Worm (Caenorhabditis elegans) whole organism, L4/young adult: ENCODE measurements around the gene R144.11.
"Not testable (repeated sequence)": the region's sequence is repeated elsewhere in the genome, so short reads cannot be mapped to it uniquely, and the experiment has no call there.

Experiments
- W03F9.2 ChIP-seq: fragments of 150-350 bp; optimal IDR thresholded peaks from 2 replicates; lab custom pipeline; 2014; ENCODE audit warnings: missing biosample characterization, missing genetic modification characterization
- dao-5 ChIP-seq: sonication (generic microtip); optimal IDR thresholded peaks from 2 replicates; lab custom pipeline; 2016; ENCODE audit warnings: missing genotype, missing genetic modification characterization, moderate library complexity, missing compliant biosample characterization
- him-1 ChIP-seq: sonication (generic microtip); optimal IDR thresholded peaks from 2 replicates; lab custom pipeline; 2016; ENCODE audit warnings: missing genotype, missing genetic modification reagents, missing genetic modification characterization, missing compliant biosample characterization

The R144.11 gene

DNA sequence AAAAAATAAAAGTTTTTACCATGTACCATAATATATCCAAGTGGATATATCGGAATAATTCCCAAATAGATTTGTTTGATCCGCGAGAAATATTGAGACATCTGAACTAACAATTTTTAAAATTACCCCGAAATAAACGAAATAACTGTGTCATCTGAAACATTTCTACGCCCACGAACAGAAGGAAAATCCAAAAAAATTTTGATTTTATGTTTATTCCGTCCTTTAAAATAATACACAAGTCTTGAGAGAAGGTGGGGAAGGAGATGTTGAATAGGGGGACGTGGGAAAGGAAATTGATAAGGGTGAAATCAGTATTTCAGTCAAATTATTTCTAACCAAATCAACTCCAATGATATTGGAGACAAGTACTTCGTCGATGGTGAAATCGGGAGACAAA, at the start of gene R144.11:
Gene R144.11 (minus strand): TSS at position 101 of the 400 bp plus-strand sequence.
- TF ChIP-seq dao-5 (tag; lab: Kevin White, UChicago) (no peak), W03F9.2 (tag; lab: Kevin White, UChicago) (no peak), him-1 (tag; lab: Kevin White, UChicago) (no peak)

DNA sequence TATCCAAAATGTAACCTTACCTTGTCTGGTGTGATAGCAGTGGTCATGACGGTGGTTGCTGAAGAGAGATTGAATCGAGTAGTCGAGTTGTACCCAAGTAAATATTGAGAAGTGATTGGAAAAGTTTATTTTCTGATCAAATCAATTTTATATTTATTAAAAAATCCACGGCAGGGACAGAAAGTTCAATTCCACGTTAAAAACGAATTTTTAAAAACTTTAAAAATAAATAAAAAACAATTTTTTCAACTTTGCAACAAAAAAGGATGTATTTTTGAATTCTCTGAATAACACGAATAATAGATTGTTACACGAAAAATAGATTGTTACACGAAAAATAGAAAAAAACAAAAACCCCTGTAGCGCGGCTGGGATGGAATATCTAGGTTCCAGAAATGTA, 47.1 kb upstream of the R144.11 start, which contains the start of gene C45G9.9:
Gene C45G9.9 (minus strand): TSS at position 101 of the 400 bp plus-strand sequence.
- not testable (repeated sequence) for TF ChIP-seq him-1, W03F9.2, dao-5 (tag; lab: Kevin White, UChicago)

DNA sequence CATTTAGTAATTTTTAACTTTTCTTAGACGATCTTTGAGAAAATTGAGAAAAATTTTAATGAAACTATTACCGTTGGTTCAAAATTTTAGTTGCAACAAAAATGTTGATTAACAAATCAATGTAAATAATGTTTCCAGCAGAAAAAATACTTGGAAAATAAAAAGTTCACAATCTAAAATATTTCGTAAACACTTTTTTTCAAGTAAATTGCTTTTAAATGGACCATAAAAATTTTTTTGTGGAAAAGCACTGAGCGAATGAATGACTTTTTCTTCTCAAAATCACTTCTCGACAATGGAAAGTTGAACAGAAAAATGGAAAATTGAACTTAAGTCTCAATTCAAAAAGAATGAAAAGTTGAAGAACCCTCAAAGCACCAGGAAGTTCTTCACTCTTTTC, 44.9 kb upstream of the R144.11 start, which contains the start of gene C45G9.8:
Gene C45G9.8 (minus strand): TSS at position 101 of the 400 bp plus-strand sequence.
- TF ChIP-seq him-1 (tag; lab: Kevin White, UChicago) (no peak), dao-5 (tag; lab: Kevin White, UChicago) (no peak), W03F9.2 (tag; lab: Kevin White, UChicago) (no peak)

DNA sequence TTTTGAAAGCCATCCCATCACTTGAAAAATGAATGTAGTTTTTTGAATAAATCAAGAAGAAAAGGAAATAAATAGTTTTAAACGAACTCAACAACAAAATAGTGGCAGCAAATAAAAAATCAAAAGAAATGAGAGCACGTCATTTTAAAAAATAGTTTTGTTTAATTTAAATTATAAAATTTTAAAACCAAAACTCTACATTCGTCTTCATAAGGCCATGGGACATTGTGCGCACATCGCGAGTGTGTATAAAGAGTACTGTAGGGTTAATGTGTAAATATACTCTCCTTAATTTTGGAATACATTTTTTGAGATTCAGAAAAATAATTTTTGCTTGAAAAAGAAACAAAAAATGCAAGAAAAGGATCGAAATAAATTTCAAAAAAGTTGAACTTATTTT, 43.3 kb upstream of the R144.11 start, which contains the start of gene C45G9.15:
Gene C45G9.15 (minus strand): TSS at position 101 of the 400 bp plus-strand sequence.
- TF ChIP-seq him-1 (tag; lab: Kevin White, UChicago) (no peak), dao-5 (tag; lab: Kevin White, UChicago) (no peak), W03F9.2 (tag; lab: Kevin White, UChicago) (no peak)

DNA sequence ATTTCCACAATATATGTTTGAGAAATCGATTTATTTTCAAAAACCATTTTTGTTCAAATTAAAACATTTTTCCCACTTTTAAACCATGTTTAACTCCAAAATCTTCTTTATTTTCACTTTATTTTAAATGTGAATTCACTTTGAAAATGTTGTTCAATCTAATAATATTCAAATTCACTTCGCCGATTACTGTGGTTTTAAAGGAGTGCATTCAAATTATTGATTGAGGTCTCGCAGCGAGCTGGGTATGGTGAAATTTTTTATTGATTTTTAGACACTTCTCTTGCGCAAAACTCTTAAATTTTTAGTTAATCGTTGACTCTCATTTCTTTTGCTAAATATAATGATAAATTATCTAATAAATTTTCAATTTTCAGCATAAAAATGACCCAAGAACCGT, 39.1 kb upstream of the R144.11 start, which contains the start of gene C45G9.5:
Gene C45G9.5 (plus strand): TSS at position 378 of the 400 bp plus-strand sequence.
- TF ChIP-seq dao-5 (tag; lab: Kevin White, UChicago): no peak
- no peak for TF ChIP-seq him-1 (tag; lab: Kevin White, UChicago)
- TF ChIP-seq W03F9.2 (tag; lab: Kevin White, UChicago): no peak

DNA sequence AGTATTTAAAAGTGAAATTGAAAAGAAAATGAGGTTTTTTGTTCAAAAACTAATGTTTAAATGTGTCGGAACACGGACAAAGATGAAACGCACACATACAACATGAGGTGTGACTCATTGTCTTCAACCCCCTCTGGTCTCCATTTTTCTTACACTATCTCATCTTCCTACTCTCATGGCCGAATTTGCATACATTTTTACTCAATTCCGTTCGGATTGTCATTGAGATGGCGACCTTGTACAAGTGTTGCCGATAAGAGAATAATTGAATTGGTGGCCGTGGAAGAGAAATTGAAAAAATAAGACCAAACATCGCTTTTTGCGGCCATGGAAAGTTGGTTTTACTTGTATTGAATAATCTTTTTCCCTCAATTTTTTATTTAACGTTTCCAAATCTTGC, 38.5 kb upstream of the R144.11 start, which contains the start of gene txbp-3:
Gene txbp-3 (minus strand): TSS at position 285 of the 400 bp plus-strand sequence.
- TF ChIP-seq dao-5 (tag; lab: Kevin White, UChicago) (no peak), him-1 (tag; lab: Kevin White, UChicago) (no peak), W03F9.2 (tag; lab: Kevin White, UChicago) (peak; percentile 55)

DNA sequence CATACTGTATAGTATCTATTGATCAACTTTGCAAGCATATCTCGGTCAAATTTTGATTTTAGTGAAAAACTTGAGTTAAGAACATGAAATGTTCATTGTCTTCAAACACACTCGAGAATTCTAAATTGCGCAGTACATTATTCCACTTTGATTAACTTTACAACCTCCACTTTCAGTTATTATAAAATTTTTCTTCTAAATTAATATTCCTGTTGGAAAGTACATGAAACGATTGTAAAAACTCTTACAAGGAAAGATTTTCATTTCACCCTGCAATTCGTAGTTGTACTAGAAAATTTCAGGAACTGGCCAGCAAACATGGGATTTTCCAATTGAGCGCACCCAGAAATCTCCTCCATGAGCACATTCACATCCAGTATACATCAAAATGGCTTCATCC, 36.1 kb upstream of the R144.11 start, which contains the start of gene C45G9.14:
Gene C45G9.14 (plus strand): TSS at position 301 of the 400 bp plus-strand sequence.
- TF ChIP-seq W03F9.2 (tag; lab: Kevin White, UChicago) (no peak), dao-5 (tag; lab: Kevin White, UChicago) (no peak), him-1 (tag; lab: Kevin White, UChicago) (no peak)

DNA sequence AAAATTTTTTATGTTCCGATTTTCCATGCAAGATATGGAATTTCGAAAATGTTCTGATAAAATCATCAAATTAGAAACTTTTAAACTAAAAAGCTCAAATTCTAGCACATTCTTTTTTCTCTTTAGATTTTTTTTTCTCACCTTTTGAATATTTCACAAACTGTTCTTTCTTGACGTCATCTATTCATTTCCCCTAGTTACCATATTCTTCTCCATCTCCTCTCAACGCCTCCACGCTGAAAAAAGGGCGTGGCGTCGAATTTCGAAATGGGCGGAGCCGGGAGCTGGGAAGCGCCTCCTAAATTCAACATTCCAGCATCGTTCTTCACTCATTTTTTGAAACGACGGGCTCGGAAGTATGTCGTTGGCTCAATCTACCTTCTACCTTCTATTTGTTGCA, 33.5 kb upstream of the R144.11 start, which contains the start of gene nlp-43:
Gene nlp-43 (plus strand): TSS at position 301 of the 400 bp plus-strand sequence.
- TF ChIP-seq dao-5 (tag; lab: Kevin White, UChicago) (no peak), him-1 (tag; lab: Kevin White, UChicago) (no peak), W03F9.2 (tag; lab: Kevin White, UChicago) (no peak)

DNA sequence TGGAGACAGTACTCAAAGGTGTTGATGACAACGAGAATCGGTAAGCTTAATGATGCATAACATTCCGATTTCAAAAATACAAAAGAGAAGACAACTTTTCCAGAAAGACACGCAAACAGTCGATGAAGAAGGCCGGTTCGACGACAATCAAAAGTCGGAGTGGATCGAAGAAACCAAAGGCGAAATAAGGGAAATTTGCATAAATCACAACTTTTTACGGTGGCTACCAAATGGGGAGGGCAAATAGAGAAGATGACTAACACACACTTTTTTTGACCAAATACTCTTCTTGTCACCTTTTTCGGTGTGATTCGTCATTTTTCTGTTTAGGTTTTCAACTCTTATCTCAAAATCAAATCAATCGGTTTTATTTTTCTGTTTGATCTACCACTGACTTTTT, 27.5 kb upstream of the R144.11 start, which contains the start of gene C45G9.6:
Gene C45G9.6 (plus strand): TSS at position 301 of the 400 bp plus-strand sequence.
- TF ChIP-seq W03F9.2 (tag; lab: Kevin White, UChicago) (no peak), dao-5 (tag; lab: Kevin White, UChicago) (no peak), him-1 (tag; lab: Kevin White, UChicago) (no peak)

DNA sequence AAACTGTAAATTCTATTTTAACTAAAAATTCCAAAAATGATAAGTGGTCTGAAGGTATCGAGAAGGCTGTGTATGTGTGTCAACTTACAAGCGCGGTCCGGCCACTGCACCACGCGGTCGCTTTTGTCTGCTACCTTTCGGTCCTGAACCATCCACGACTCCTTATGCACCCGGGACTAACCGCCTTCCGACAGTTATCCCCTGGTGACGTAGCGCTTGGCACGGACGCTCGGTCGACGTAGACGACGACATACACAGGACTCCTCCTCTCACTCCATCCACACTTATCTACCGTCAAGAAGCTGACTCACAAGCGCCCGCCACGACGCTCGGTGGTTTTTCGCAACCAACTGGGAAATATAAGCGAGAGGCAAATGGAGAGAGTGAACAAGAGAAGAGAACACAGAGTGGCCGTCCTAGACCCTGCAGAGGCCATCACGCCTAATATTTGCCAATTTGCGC, 22.8 kb upstream of the R144.11 start:
- TF ChIP-seq him-1 (tag; lab: Kevin White, UChicago) (peak; percentile 81), dao-5 (tag; lab: Kevin White, UChicago) (peak; percentile 78)

DNA sequence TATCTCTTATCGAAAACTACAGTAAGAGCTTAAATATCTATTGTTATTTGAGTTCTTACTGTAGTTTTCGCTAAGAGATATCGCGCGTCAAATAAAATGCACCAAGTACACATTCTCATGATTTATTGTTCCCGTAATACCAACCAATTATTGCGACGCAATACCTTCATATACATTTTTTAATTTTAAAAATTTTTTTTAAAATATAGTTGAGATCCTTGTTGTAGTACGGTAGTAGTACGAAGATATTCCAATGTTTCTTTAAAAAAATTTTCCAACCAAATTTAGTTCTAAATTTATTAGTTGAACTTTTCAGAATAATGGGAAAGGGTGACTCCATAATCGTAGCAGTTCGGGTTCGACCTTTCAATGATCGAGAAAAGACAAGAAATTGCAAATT, 22.0 kb upstream of the R144.11 start, which contains the start of gene klp-6:
Gene klp-6 (plus strand): TSS at position 301 of the 400 bp plus-strand sequence.
- no peak for TF ChIP-seq W03F9.2 (tag; lab: Kevin White, UChicago)

DNA sequence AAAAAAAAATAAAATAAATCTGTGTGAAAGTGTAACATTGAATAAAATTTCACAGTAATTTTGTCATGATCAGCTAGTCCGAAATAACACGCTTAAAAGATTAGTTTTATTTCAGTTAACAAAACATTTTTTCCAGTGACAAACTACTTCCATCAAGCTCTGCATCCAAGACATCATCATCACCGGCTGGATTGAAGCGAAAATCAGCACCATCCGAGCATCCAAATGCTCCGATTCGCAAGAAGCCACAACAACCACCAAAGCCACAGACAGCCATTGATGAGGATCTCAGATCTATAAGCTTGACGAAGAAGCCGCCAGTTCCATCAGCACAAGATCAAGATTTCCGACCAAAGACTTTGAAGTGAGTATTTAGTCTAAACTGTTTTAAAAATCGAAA, 18.6 kb upstream of the R144.11 start:
- TF ChIP-seq W03F9.2 (tag; lab: Kevin White, UChicago): no peak
- no peak for TF ChIP-seq him-1 (tag; lab: Kevin White, UChicago)
- TF ChIP-seq dao-5 (tag; lab: Kevin White, UChicago): no peak

DNA sequence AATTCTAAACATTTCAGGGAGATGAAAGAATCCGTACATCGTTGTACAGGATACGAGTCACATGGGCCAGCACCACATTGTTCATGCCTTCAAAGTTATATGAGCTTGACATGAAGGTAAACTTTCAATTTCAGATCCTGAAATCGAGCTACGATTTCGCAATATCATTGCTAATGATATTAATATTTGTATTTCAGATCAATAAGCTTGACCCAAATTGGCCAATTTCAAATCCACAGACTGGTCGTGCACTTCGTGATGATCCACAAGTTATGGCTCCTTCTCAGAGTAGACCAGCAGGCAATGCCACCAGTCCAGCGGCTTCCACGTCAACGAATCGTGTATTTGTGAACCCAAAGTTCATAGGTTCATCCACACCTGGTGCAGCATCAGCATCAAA, 17.7 kb upstream of the R144.11 start:
- no peak for TF ChIP-seq dao-5 (tag; lab: Kevin White, UChicago)
- no peak for TF ChIP-seq him-1 (tag; lab: Kevin White, UChicago)
- TF ChIP-seq W03F9.2 (tag; lab: Kevin White, UChicago): no peak

DNA sequence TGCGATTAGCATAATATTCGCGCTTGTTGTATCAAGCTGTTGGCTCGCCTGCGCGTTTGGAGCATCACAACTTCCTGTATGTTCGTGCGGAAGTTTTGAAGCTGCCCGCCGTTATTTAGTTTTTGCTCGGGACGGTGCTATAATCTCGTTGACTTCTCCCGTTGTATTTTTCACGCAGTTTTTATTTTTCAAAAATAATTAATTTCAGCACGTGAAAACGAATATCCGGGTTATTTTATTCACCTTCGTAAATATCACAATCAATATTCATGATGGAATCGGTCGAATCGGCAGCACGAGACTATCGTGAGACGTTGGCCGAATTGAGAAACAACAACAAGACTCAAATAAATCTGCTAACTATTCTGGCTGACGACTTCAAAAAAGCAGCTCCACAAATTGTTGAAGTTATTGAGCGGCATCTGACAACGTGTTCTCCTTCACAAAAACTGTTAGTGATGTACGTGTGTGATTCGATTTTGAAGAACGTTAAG, 16.6 kb upstream of the R144.11 start:
- TF ChIP-seq dao-5 (tag; lab: Kevin White, UChicago) (no peak), W03F9.2 (tag; lab: Kevin White, UChicago) (no peak), him-1 (tag; lab: Kevin White, UChicago) (no peak)
